Worm (Caenorhabditis elegans) whole organism, L2 larva: ENCODE measurements around the gene F07F6.1.

ENCODE experiments used
- C34F6.9 ChIP-seq: fragments of 150-350 bp; optimal IDR thresholded peaks from 2 replicates; lab custom pipeline; 2014; ENCODE audit warnings: missing biosample characterization, missing genetic modification characterization
- F13H6.1 ChIP-seq: sonication (generic microtip); optimal IDR thresholded peaks from 2 replicates; lab custom pipeline; 2016; ENCODE audit warnings: missing genetic modification characterization, missing compliant biosample characterization
- R02D3.7 ChIP-seq: fragments of 150-350 bp; optimal IDR thresholded peaks from 2 replicates; lab custom pipeline; 2014; ENCODE audit warnings: missing biosample characterization, missing genetic modification characterization
- Y55F3AM.14 ChIP-seq: fragments of 200-800 bp; sonication (Bioruptor generic); optimal IDR thresholded peaks from 2 replicates; lab custom pipeline; 2018; ENCODE audit warnings: mild to moderate bottlenecking, missing genetic modification characterization, missing compliant biosample characterization
- ZK546.5 ChIP-seq: sonication (generic microtip); optimal IDR thresholded peaks from 2 replicates; lab custom pipeline; 2017; ENCODE audit warnings: missing biosample characterization, missing genetic modification characterization
- alr-1 ChIP-seq: fragments of 150-350 bp; optimal IDR thresholded peaks from 2 replicates; lab custom pipeline; 2014; ENCODE audit warnings: missing biosample characterization, missing genetic modification characterization
- aly-2 ChIP-seq: fragments of 150-350 bp; optimal IDR thresholded peaks from 2 replicates; lab custom pipeline; 2014; ENCODE audit warnings: missing biosample characterization, missing genetic modification characterization
- ama-1 ChIP-seq: fragments of 150-350 bp; optimal IDR thresholded peaks from 2 replicates; lab custom pipeline; 2018; ENCODE audit warnings: inconsistent platforms
- blmp-1 ChIP-seq: sonication (generic microtip); optimal IDR thresholded peaks from 2 replicates; lab custom pipeline; 2017; ENCODE audit warnings: missing genetic modification characterization, mild to moderate bottlenecking, missing compliant biosample characterization, antibody characterized with exemption, moderate library complexity; ENCODE audit not compliant: insufficient read depth
- ceh-16 ChIP-seq: fragments of 150-350 bp; optimal IDR thresholded peaks from 2 replicates; lab custom pipeline; 2014; ENCODE audit warnings: missing biosample characterization, missing genetic modification characterization
- ceh-82 ChIP-seq: fragments of 150-350 bp; optimal IDR thresholded peaks from 2 replicates; lab custom pipeline; 2014; ENCODE audit warnings: missing biosample characterization, missing genetic modification characterization
- crh-2 ChIP-seq: sonication (generic microtip); optimal IDR thresholded peaks from 2 replicates; lab custom pipeline; 2017; ENCODE audit warnings: missing biosample characterization, missing genetic modification characterization
- dmd-4 ChIP-seq: sonication (generic microtip); optimal IDR thresholded peaks from 2 replicates; lab custom pipeline; 2017; ENCODE audit warnings: missing biosample characterization, missing genetic modification characterization
- egl-27 ChIP-seq: sonication (generic microtip); optimal IDR thresholded peaks from 3 replicates; lab custom pipeline; 2017; ENCODE audit warnings: missing biosample characterization, missing genetic modification reagents, missing genetic modification characterization
- elt-1 ChIP-seq: fragments of 150-350 bp; optimal IDR thresholded peaks from 2 replicates; lab custom pipeline; 2014; ENCODE audit warnings: missing biosample characterization, missing genetic modification characterization
- elt-3 ChIP-seq: sonication (generic microtip); optimal IDR thresholded peaks from 2 replicates; lab custom pipeline; 2017; ENCODE audit warnings: missing biosample characterization, missing genetic modification characterization
- fos-1 ChIP-seq: fragments of 150-350 bp; optimal IDR thresholded peaks from 2 replicates; lab custom pipeline; 2014; ENCODE audit warnings: missing biosample characterization, missing genetic modification characterization
- gmeb-1 ChIP-seq: fragments of 150-350 bp; optimal IDR thresholded peaks from 2 replicates; lab custom pipeline; 2014; ENCODE audit warnings: missing biosample characterization, missing genetic modification characterization
- lin-11 ChIP-seq: fragments of 150-350 bp; sonication (generic microtip); optimal IDR thresholded peaks from 2 replicates; lab custom pipeline; 2014; ENCODE audit warnings: missing biosample characterization, missing genetic modification characterization, inconsistent platforms, mixed read lengths
- lin-13 ChIP-seq: fragments of 150-350 bp; optimal IDR thresholded peaks from 2 replicates; lab custom pipeline; 2014; ENCODE audit warnings: missing biosample characterization, missing genetic modification reagents, missing genetic modification characterization
- lin-39 ChIP-seq: fragments of 150-350 bp; optimal IDR thresholded peaks from 2 replicates; lab custom pipeline; 2014; ENCODE audit warnings: missing biosample characterization, missing genetic modification reagents, missing genetic modification characterization
- lsy-2 ChIP-seq, 2 experiments: fragments of 150-350 bp in 1 of 2; sonication (generic microtip) in 1 of 2; optimal IDR thresholded peaks; 2 replicates each; lab custom pipeline; 2014 to 2017; ENCODE audit warnings: missing biosample characterization in 2 of 2, missing genetic modification characterization in 2 of 2
- mab-5 ChIP-seq: fragments of 150-350 bp; optimal IDR thresholded peaks from 2 replicates; lab custom pipeline; 2014; ENCODE audit warnings: missing biosample characterization, missing genetic modification characterization
- mbf-1 ChIP-seq: sonication (generic microtip); optimal IDR thresholded peaks from 2 replicates; lab custom pipeline; 2017; ENCODE audit warnings: missing biosample characterization, missing genetic modification characterization
- mdl-1 ChIP-seq, 2 experiments: fragments of 150-350 bp in 1 of 2; sonication (generic microtip) in 1 of 2; optimal IDR thresholded peaks; 2 replicates each; lab custom pipeline; 2017; ENCODE audit warnings: missing biosample characterization in 2 of 2, missing genetic modification characterization in 2 of 2
- nhr-10 ChIP-seq: sonication (generic microtip); optimal IDR thresholded peaks from 2 replicates; lab custom pipeline; 2017; ENCODE audit warnings: missing biosample characterization, missing genetic modification characterization
- nhr-11 ChIP-seq: fragments of 150-350 bp; optimal IDR thresholded peaks from 2 replicates; lab custom pipeline; 2014; ENCODE audit warnings: missing biosample characterization, missing genetic modification characterization
- nhr-12 ChIP-seq: fragments of 150-350 bp; optimal IDR thresholded peaks from 2 replicates; lab custom pipeline; 2014; ENCODE audit warnings: missing biosample characterization, missing genetic modification characterization
- nhr-129 ChIP-seq: fragments of 150-350 bp; optimal IDR thresholded peaks from 2 replicates; lab custom pipeline; 2014; ENCODE audit warnings: missing biosample characterization, missing genetic modification characterization
- nhr-21 ChIP-seq: fragments of 150-350 bp; optimal IDR thresholded peaks from 2 replicates; lab custom pipeline; 2014; ENCODE audit warnings: missing biosample characterization, missing genetic modification characterization
- nhr-23 ChIP-seq: fragments of 150-350 bp; optimal IDR thresholded peaks from 2 replicates; lab custom pipeline; 2014; ENCODE audit warnings: missing biosample characterization, missing genetic modification reagents, missing genetic modification characterization
- nhr-237 ChIP-seq: fragments of 150-350 bp; optimal IDR thresholded peaks from 2 replicates; lab custom pipeline; 2014; ENCODE audit warnings: missing biosample characterization, missing genetic modification characterization
- nhr-25 ChIP-seq: fragments of 150-350 bp; sonication (generic microtip); optimal IDR thresholded peaks from 3 replicates; lab custom pipeline; 2014; ENCODE audit warnings: missing biosample characterization, missing genetic modification characterization
- nhr-6 ChIP-seq: fragments of 150-350 bp; optimal IDR thresholded peaks from 2 replicates; lab custom pipeline; 2014; ENCODE audit warnings: missing biosample characterization, missing genetic modification characterization
- nhr-77 ChIP-seq: fragments of 150-350 bp; optimal IDR thresholded peaks from 2 replicates; lab custom pipeline; 2014; ENCODE audit warnings: missing biosample characterization, missing genetic modification characterization
- peb-1 ChIP-seq: fragments of 150-350 bp; optimal IDR thresholded peaks from 2 replicates; lab custom pipeline; 2014; ENCODE audit warnings: missing biosample characterization, missing genetic modification characterization
- sem-4 ChIP-seq: fragments of 150-350 bp; optimal IDR thresholded peaks from 2 replicates; lab custom pipeline; 2014; ENCODE audit warnings: missing biosample characterization, missing genetic modification reagents, missing genetic modification characterization
- skn-1 ChIP-seq: sonication (generic microtip); optimal IDR thresholded peaks from 2 replicates; lab custom pipeline; 2017; ENCODE audit warnings: missing biosample characterization, missing genetic modification characterization
- sma-3 ChIP-seq: sonication (generic microtip); optimal IDR thresholded peaks from 2 replicates; lab custom pipeline; 2016; ENCODE audit warnings: missing genetic modification reagents, missing genetic modification characterization, missing compliant biosample characterization
- sma-9 ChIP-seq, 2 experiments: fragments of 150-350 bp in 1 of 2; sonication (generic microtip) in 1 of 2; optimal IDR thresholded peaks; 2 replicates each; lab custom pipeline; 2014 to 2016; ENCODE audit warnings: missing genetic modification characterization in 2 of 2, mild to moderate bottlenecking in 1 of 2, missing biosample characterization in 1 of 2, missing compliant biosample characterization in 1 of 2, missing genetic modification reagents in 1 of 2, moderate library complexity in 1 of 2
- snpc-4 ChIP-seq: fragments of 150-350 bp; optimal IDR thresholded peaks from 2 replicates; lab custom pipeline; 2014; ENCODE audit warnings: missing biosample characterization, missing genetic modification characterization
- unc-39 ChIP-seq: fragments of 150-350 bp; optimal IDR thresholded peaks from 2 replicates; lab custom pipeline; 2014; ENCODE audit warnings: missing biosample characterization, missing genetic modification characterization
- unc-55 ChIP-seq: fragments of 150-350 bp; sonication (generic microtip); optimal IDR thresholded peaks from 3 replicates; lab custom pipeline; 2014; ENCODE audit warnings: missing biosample characterization, missing genetic modification reagents, missing genetic modification characterization
- unc-62 ChIP-seq: fragments of 150-350 bp; optimal IDR thresholded peaks from 2 replicates; lab custom pipeline; 2014; ENCODE audit warnings: missing biosample characterization, missing genetic modification reagents, missing genetic modification characterization
- zag-1 ChIP-seq: fragments of 150-350 bp; optimal IDR thresholded peaks from 2 replicates; lab custom pipeline; 2014; ENCODE audit warnings: missing biosample characterization, missing genetic modification characterization
- ztf-1 ChIP-seq: fragments of 200-800 bp; sonication (Bioruptor generic); conservative IDR thresholded peaks from 2 replicates; pipeline ENCODE4 v1.3.6; 2022; ENCODE audit warnings: missing genetic modification characterization, missing compliant biosample characterization
- ztf-11 ChIP-seq: sonication (generic microtip); optimal IDR thresholded peaks from 2 replicates; lab custom pipeline; 2017; ENCODE audit warnings: missing biosample characterization, missing genetic modification characterization
- ztf-4 ChIP-seq: fragments of 150-350 bp; optimal IDR thresholded peaks from 2 replicates; lab custom pipeline; 2014; ENCODE audit warnings: missing biosample characterization, missing genetic modification characterization

F07F6.1 gene

ce11 chrII:5426054-5426453 lies 11.6 kb upstream of the F07F6.1 start:
- TF ChIP-seq aly-2 (no peak), sma-3 (GFP tag; lab: Kevin White, UChicago) (no peak), mdl-1 (tag; optimal IDR thresholded peaks at IDR 0.05; lab: Kevin White, UChicago) (no peak), dmd-4 (tag; lab: Kevin White, UChicago) (no peak), ztf-11 (tag; lab: Kevin White, UChicago) (no peak), F13H6.1 (tag; lab: Kevin White, UChicago) (peak; percentile 38), unc-39 (tag; lab: Kevin White, UChicago) (no peak), nhr-25 (peak; percentile 69), ZK546.5 (no peak), fos-1 (tag; lab: Kevin White, UChicago) (peak; percentile 63), elt-1 (no peak), nhr-10 (no peak), lin-13 (no peak), ceh-82 (no peak), nhr-23 (no peak), lin-39 (tag; lab: Kevin White, UChicago) (no peak), C34F6.9 (tag; lab: Kevin White, UChicago) (peak; percentile 79), egl-27 (tag; lab: Kevin White, UChicago) (no peak), crh-2 (tag; lab: Kevin White, UChicago) (peak; percentile 76), snpc-4 (no peak), nhr-6 (tag; lab: Kevin White, UChicago) (no peak), nhr-11 (no peak), zag-1 (tag; lab: Kevin White, UChicago) (no peak), nhr-129 (tag; lab: Kevin White, UChicago) (peak; percentile 92), sem-4 (tag; lab: Kevin White, UChicago) (no peak), nhr-77 (tag; lab: Kevin White, UChicago) (no peak), Y55F3AM.14 (GFP tag; lab: Kevin White, UChicago) (no peak), unc-62 (GFP tag; lab: Kevin White, UChicago) (no peak), mab-5 (tag; lab: Kevin White, UChicago) (no peak), R02D3.7 (tag; lab: Kevin White, UChicago) (no peak), nhr-237 (tag; lab: Kevin White, UChicago) (no peak), gmeb-1 (tag; lab: Kevin White, UChicago) (no peak), peb-1 (no peak), ztf-1 (no peak), elt-3 (tag; lab: Kevin White, UChicago) (no peak), unc-55 (GFP tag; lab: Kevin White, UChicago) (no peak), ztf-4 (no peak), ama-1 (peak; percentile 28), alr-1 (tag; lab: Kevin White, UChicago) (no peak), sma-9 (GFP tag; optimal IDR thresholded peaks at IDR 0.05; lab: Kevin White, UChicago) (peak; percentile 27), sma-9 (tag; optimal IDR thresholded peaks at IDR 0.05; lab: Kevin White, UChicago) (no peak), skn-1 (tag; lab: Kevin White, UChicago) (no peak), nhr-21 (tag; lab: Kevin White, UChicago) (no peak), ceh-16 (tag; lab: Kevin White, UChicago) (no peak), blmp-1 (no peak), nhr-12 (tag; lab: Kevin White, UChicago) (no peak), lsy-2 (tag; optimal IDR thresholded peaks at IDR 0.05; lab: Kevin White, UChicago) (peak in 1 of 2 experiments; percentile 71), lin-11 (tag; lab: Kevin White, UChicago) (no peak), mbf-1 (tag; lab: Kevin White, UChicago) (no peak)
- TF ChIP-seq, all 48 proteins: peak for 9
